Worm (Caenorhabditis elegans) whole organism, L4 larva: ENCODE measurements around the gene coq-3.

Experiments
- D1046.2 ChIP-seq: fragments of 200-800 bp; sonication (Bioruptor generic); IDR thresholded peaks from 2 replicates; pipeline ENCODE4 v1.3.6; 2022; ENCODE audit warnings: missing genetic modification characterization, missing compliant biosample characterization
- F26F4.8 ChIP-seq: fragments of 200-800 bp; sonication (Bioruptor generic); conservative IDR thresholded peaks from 2 replicates; pipeline ENCODE4 v1.3.6; 2022; ENCODE audit warnings: missing genetic modification characterization, missing compliant biosample characterization
- F37D6.2 ChIP-seq: sonication (generic microtip); optimal IDR thresholded peaks from 2 replicates; lab custom pipeline; 2016; ENCODE audit warnings: mild to moderate bottlenecking, missing genetic modification characterization, missing compliant biosample characterization
- F44E2.7 ChIP-seq: fragments of 200-800 bp; sonication (Bioruptor generic); IDR thresholded peaks from 2 replicates; pipeline ENCODE4 v2.1.2; 2022; ENCODE audit warnings: missing genetic modification characterization, missing compliant biosample characterization
- Y5F2A.4 ChIP-seq: fragments of 200-800 bp; sonication (Bioruptor generic); optimal IDR thresholded peaks from 2 replicates; lab custom pipeline; 2018; ENCODE audit warnings: mild to moderate bottlenecking, missing genetic modification characterization, missing compliant biosample characterization
- aha-1 ChIP-seq: fragments of 150-350 bp; peaks from one replicate; lab custom pipeline; 2014; ENCODE audit warnings: missing biosample characterization, missing genetic modification characterization
- ceh-32 ChIP-seq: sonication (generic microtip); optimal IDR thresholded peaks from 2 replicates; lab custom pipeline; 2016; ENCODE audit warnings: mild to moderate bottlenecking, missing genetic modification characterization, missing compliant biosample characterization; ENCODE audit not compliant: poor library complexity
- ceh-44 ChIP-seq: fragments of 200-800 bp; sonication (Bioruptor generic); IDR thresholded peaks from 2 replicates; pipeline ENCODE4 v1.3.6; 2022; ENCODE audit warnings: missing genetic modification reagents, missing genetic modification characterization, missing compliant biosample characterization
- ceh-82 ChIP-seq: sonication (generic microtip); optimal IDR thresholded peaks from 2 replicates; lab custom pipeline; 2017; ENCODE audit warnings: missing biosample characterization, missing genetic modification characterization
- ctbp-1 ChIP-seq: fragments of 200-800 bp; sonication (Bioruptor generic); IDR thresholded peaks from 2 replicates; pipeline ENCODE4 v1.3.6; 2022; ENCODE audit warnings: missing genetic modification reagents, missing genetic modification characterization, missing compliant biosample characterization
- daf-16 ChIP-seq, 3 experiments: sonication (generic microtip); optimal IDR thresholded peaks; 2 replicates each; lab custom pipeline; 2016 to 2017; ENCODE audit warnings: missing genetic modification characterization in 3 of 3, missing genetic modification reagents in 3 of 3, mild to moderate bottlenecking in 2 of 3, missing compliant biosample characterization in 2 of 3, missing biosample characterization in 1 of 3, moderate library complexity in 1 of 3
- daf-19 ChIP-seq: fragments of 200-800 bp; sonication (Bioruptor generic); conservative IDR thresholded peaks from 2 replicates; pipeline ENCODE4 v1.3.6; 2022; ENCODE audit warnings: missing genetic modification characterization, missing compliant biosample characterization
- dmd-6 ChIP-seq: fragments of 200-800 bp; sonication (Bioruptor generic); IDR thresholded peaks from 2 replicates; pipeline ENCODE4 v1.3.6; 2022; ENCODE audit warnings: missing genetic modification reagents, missing genetic modification characterization, missing compliant biosample characterization
- dmd-8 ChIP-seq: fragments of 200-800 bp; sonication (Bioruptor generic); IDR thresholded peaks from 2 replicates; pipeline ENCODE4 v1.3.6; 2022; ENCODE audit warnings: missing genetic modification characterization, missing compliant biosample characterization
- egl-27 ChIP-seq: sonication (generic microtip); optimal IDR thresholded peaks from 3 replicates; lab custom pipeline; 2017; ENCODE audit warnings: missing biosample characterization, missing genetic modification reagents, missing genetic modification characterization
- egl-43 ChIP-seq: fragments of 200-800 bp; sonication (Bioruptor generic); IDR thresholded peaks from 2 replicates; pipeline ENCODE4 v1.3.6; 2022; ENCODE audit warnings: missing genetic modification reagents, missing genetic modification characterization, missing compliant biosample characterization
- fos-1 ChIP-seq: fragments of 150-350 bp; optimal IDR thresholded peaks from 2 replicates; lab custom pipeline; 2014; ENCODE audit warnings: missing biosample characterization, missing genetic modification characterization
- jun-1 ChIP-seq: fragments of 150-350 bp; optimal IDR thresholded peaks from 2 replicates; lab custom pipeline; 2014; ENCODE audit warnings: missing biosample characterization, missing genetic modification reagents, missing genetic modification characterization
- lin-13 ChIP-seq: fragments of 150-350 bp; optimal IDR thresholded peaks from 2 replicates; lab custom pipeline; 2014; ENCODE audit warnings: missing biosample characterization, missing genetic modification reagents, missing genetic modification characterization
- lin-15B ChIP-seq: fragments of 150-350 bp; sonication (generic microtip); optimal IDR thresholded peaks from 3 replicates; lab custom pipeline; 2014; ENCODE audit warnings: missing biosample characterization, missing genetic modification characterization
- lin-29 ChIP-seq: fragments of 200-800 bp; sonication (Bioruptor generic); IDR thresholded peaks from 2 replicates; pipeline ENCODE4 v1.3.6; 2022; ENCODE audit warnings: missing genetic modification reagents, missing genetic modification characterization, missing compliant biosample characterization
- lin-38 ChIP-seq: fragments of 200-800 bp; sonication (Bioruptor generic); IDR thresholded peaks from 2 replicates; pipeline ENCODE4 v1.3.6; 2022; ENCODE audit warnings: missing genetic modification reagents, missing genetic modification characterization, missing compliant biosample characterization
- lir-3 ChIP-seq: sonication (generic microtip); optimal IDR thresholded peaks from 2 replicates; lab custom pipeline; 2016; ENCODE audit warnings: mild to moderate bottlenecking, missing genetic modification characterization, missing compliant biosample characterization
- madf-9 ChIP-seq: fragments of 200-800 bp; sonication (Bioruptor generic); conservative IDR thresholded peaks from 2 replicates; pipeline ENCODE4 v1.3.6; 2022; ENCODE audit warnings: missing genetic modification reagents, missing genetic modification characterization, missing compliant biosample characterization
- mdt-29 ChIP-seq: fragments of 200-800 bp; sonication (Bioruptor generic); IDR thresholded peaks from 2 replicates; pipeline ENCODE4 v1.3.6; 2022; ENCODE audit warnings: missing genetic modification reagents, missing genetic modification characterization, missing compliant biosample characterization
- mep-1 ChIP-seq: fragments of 150-350 bp; sonication (generic microtip); optimal IDR thresholded peaks from 3 replicates; lab custom pipeline; 2014; ENCODE audit warnings: missing biosample characterization, missing genetic modification characterization
- mxl-2 ChIP-seq: fragments of 200-800 bp; sonication (Bioruptor generic); conservative IDR thresholded peaks from 2 replicates; pipeline ENCODE4 v1.3.6; 2022; ENCODE audit warnings: missing genetic modification reagents, missing genetic modification characterization, missing compliant biosample characterization
- mxl-3 ChIP-seq: fragments of 200-800 bp; sonication (Bioruptor generic); optimal IDR thresholded peaks from 2 replicates; lab custom pipeline; 2018; ENCODE audit warnings: mild to moderate bottlenecking, missing genetic modification characterization, missing compliant biosample characterization
- nhr-10 ChIP-seq: fragments of 150-350 bp; optimal IDR thresholded peaks from 2 replicates; lab custom pipeline; 2014; ENCODE audit warnings: missing biosample characterization, missing genetic modification characterization
- nhr-237 ChIP-seq: sonication (generic microtip); optimal IDR thresholded peaks from 2 replicates; lab custom pipeline; 2017; ENCODE audit warnings: missing biosample characterization, missing genetic modification characterization
- nhr-48 ChIP-seq: sonication (generic microtip); optimal IDR thresholded peaks from 2 replicates; lab custom pipeline; 2016; ENCODE audit warnings: mild to moderate bottlenecking, missing genetic modification characterization, missing compliant biosample characterization
- nhr-6 ChIP-seq: fragments of 150-350 bp; optimal IDR thresholded peaks from 2 replicates; lab custom pipeline; 2014; ENCODE audit warnings: missing biosample characterization, missing genetic modification characterization
- nhr-76 ChIP-seq: fragments of 150-350 bp; optimal IDR thresholded peaks from 2 replicates; lab custom pipeline; 2014; ENCODE audit warnings: missing biosample characterization, missing genetic modification characterization
- nhr-77 ChIP-seq: fragments of 150-350 bp; optimal IDR thresholded peaks from 2 replicates; lab custom pipeline; 2014; ENCODE audit warnings: missing biosample characterization, missing genetic modification characterization
- pha-4 ChIP-seq, 2 experiments: fragments of 150-350 bp in 1 of 2; fragments of 200-800 bp in 1 of 2; sonication (Bioruptor generic) in 1 of 2; IDR thresholded peaks in 1 of 2; optimal IDR thresholded peaks in 1 of 2; 2 replicates each; pipeline versions ENCODE4 v1.3.6 to Lab custom; 2014 to 2022; ENCODE audit warnings: missing genetic modification characterization in 2 of 2, missing genetic modification reagents in 2 of 2, missing biosample characterization in 1 of 2, missing compliant biosample characterization in 1 of 2
- set-16 ChIP-seq: fragments of 200-800 bp; sonication (Bioruptor generic); IDR thresholded peaks from 2 replicates; pipeline ENCODE4 v1.3.6; 2022; ENCODE audit warnings: missing genetic modification reagents, missing genetic modification characterization, missing compliant biosample characterization
- skn-1 ChIP-seq: fragments of 150-350 bp; optimal IDR thresholded peaks from 2 replicates; lab custom pipeline; 2014; ENCODE audit warnings: missing biosample characterization, missing genetic modification characterization
- snpc-1.2 ChIP-seq: fragments of 200-800 bp; sonication (Bioruptor generic); IDR thresholded peaks from 2 replicates; pipeline ENCODE4 v1.3.6; 2022; ENCODE audit warnings: missing genetic modification reagents, missing genetic modification characterization, missing compliant biosample characterization
- spr-1 ChIP-seq: sonication (generic microtip); optimal IDR thresholded peaks from 2 replicates; lab custom pipeline; 2016; ENCODE audit warnings: mild to moderate bottlenecking, missing genetic modification characterization, missing compliant biosample characterization
- tag-97 ChIP-seq: fragments of 200-800 bp; sonication (Bioruptor generic); IDR thresholded peaks from 2 replicates; pipeline ENCODE4 v1.3.6; 2022; ENCODE audit warnings: missing genetic modification characterization, missing compliant biosample characterization
- unc-130 ChIP-seq: sonication (generic microtip); optimal IDR thresholded peaks from 2 replicates; lab custom pipeline; 2016; ENCODE audit warnings: missing genetic modification reagents, missing genetic modification characterization, missing compliant biosample characterization
- vab-7 ChIP-seq: fragments of 200-800 bp; sonication (Bioruptor generic); IDR thresholded peaks from 2 replicates; pipeline ENCODE4 v1.3.6; 2022; ENCODE audit warnings: missing genetic modification reagents, missing genetic modification characterization, missing compliant biosample characterization
- zag-1 ChIP-seq: fragments of 150-350 bp; optimal IDR thresholded peaks from 2 replicates; lab custom pipeline; 2014; ENCODE audit warnings: missing biosample characterization, missing genetic modification characterization
- zfp-2 ChIP-seq: sonication (generic microtip); optimal IDR thresholded peaks from 2 replicates; lab custom pipeline; 2016; ENCODE audit warnings: mild to moderate bottlenecking, missing genetic modification characterization, missing compliant biosample characterization
- zfp-3 ChIP-seq: fragments of 200-800 bp; sonication (Bioruptor generic); conservative IDR thresholded peaks from 2 replicates; pipeline ENCODE4 v1.3.6; 2022; ENCODE audit warnings: missing genetic modification reagents, missing genetic modification characterization, missing compliant biosample characterization

coq-3 gene

ce11 chrIV:14767693-14768251, 28.4 kb downstream of the coq-3 start, which contains the start of the genes mrps-7 and Y57G11C.3 (continued):
- TF ChIP-seq jun-1 (tag; lab: Kevin White, UChicago) (peak; percentile 71), mdt-29 (GFP tag; lab: Robert Waterston, UW) (no peak), tag-97 (no peak), F37D6.2 (peak; percentile 55), D1046.2 (no peak), ceh-82 (tag; lab: Kevin White, UChicago) (no peak)

- TF ChIP-seq Y5F2A.4 (GFP tag; lab: Kevin White, UChicago) (no peak), lin-38 (GFP tag; lab: Robert Waterston, UW) (peak; percentile 56)
These were observed 29.7 kb downstream of the coq-3 start, which contains the start of gene vti-1 for ce11 chrIV:14766382-14766781. Gene vti-1, minus strand, starts transcription at chrIV:14766665.

ce11 chrIV:14765336-14765735, 30.8 kb downstream of the coq-3 start, which contains the start of gene Y57G11C.5:
Gene Y57G11C.5, minus strand, starts transcription at chrIV:14765436.
- TF ChIP-seq daf-16 (GFP tag; optimal IDR thresholded peaks at IDR 0.05; lab: Kevin White, UChicago) (no peak), daf-16 (tag; optimal IDR thresholded peaks at IDR 0.05; lab: Kevin White, UChicago) (no peak), nhr-237 (no peak), nhr-10 (tag; lab: Kevin White, UChicago) (no peak), egl-27 (no peak), lin-13 (no peak), mep-1 (tag; lab: Kevin White, UChicago) (no peak), ctbp-1 (GFP tag; lab: Robert Waterston, UW) (no peak), nhr-48 (no peak), unc-130 (no peak), daf-19 (GFP tag; lab: Robert Waterston, UW) (no peak), dmd-8 (GFP tag; lab: Robert Waterston, UW) (no peak), vab-7 (GFP tag; lab: Robert Waterston, UW) (no peak), nhr-77 (no peak), madf-9 (GFP tag; lab: Robert Waterston, UW) (no peak), zag-1 (no peak), zfp-3 (GFP tag; lab: Robert Waterston, UW) (no peak), mxl-2 (GFP tag; lab: Robert Waterston, UW) (no peak), pha-4 (GFP tag; IDR thresholded peaks at IDR 0.05; lab: Robert Waterston, UW) (no peak), pha-4 (tag; optimal IDR thresholded peaks at IDR 0.05; lab: Kevin White, UChicago) (no peak)

- TF ChIP-seq set-16 (GFP tag; lab: Robert Waterston, UW) (peak; percentile 39; the same call in 1 of the 2 replicates), mdt-29 (GFP tag; lab: Robert Waterston, UW) (peak; percentile 90), lin-29 (GFP tag; lab: Robert Waterston, UW) (no peak), snpc-1.2 (peak; percentile 99), mxl-3 (no peak), nhr-76 (tag; lab: Kevin White, UChicago) (no peak), fos-1 (no peak), lir-3 (no peak), ceh-32 (tag; lab: Kevin White, UChicago) (no peak), vab-7 (GFP tag; lab: Robert Waterston, UW) (peak; percentile 19; the same call in 1 of the 2 replicates), dmd-6 (GFP tag; lab: Robert Waterston, UW) (0 out of 2 replicates have a peak, but pooled peaks have one; percentile 5), aha-1 (tag; lab: Kevin White, UChicago) (peak; percentile 66), egl-27 (no peak), egl-43 (peak; percentile 61; the same call in 1 of the 2 replicates), nhr-6 (tag; lab: Kevin White, UChicago) (no peak), skn-1 (tag; lab: Kevin White, UChicago) (no peak), nhr-237 (no peak), nhr-77 (no peak), Y5F2A.4 (GFP tag; lab: Kevin White, UChicago) (peak; percentile 12), mep-1 (tag; lab: Kevin White, UChicago) (no peak), lin-15B (tag; lab: Kevin White, UChicago) (no peak), F44E2.7 (GFP tag; lab: Robert Waterston, UW) (no peak), F26F4.8 (no peak), zfp-2 (tag; lab: Kevin White, UChicago) (no peak), spr-1 (tag; lab: Kevin White, UChicago) (no peak), ceh-44 (GFP tag; lab: Robert Waterston, UW) (0 out of 2 replicates have a peak, but pooled peaks have one; percentile 5)
These were observed 31.4 kb downstream of the coq-3 start for ce11 chrIV:14764719-14765173.
